Fruit fly (Drosophila melanogaster): ENCODE data around the gene narya.

dm6 chrX:19494830-19495610 lies 20.2 kb downstream of the narya start, which contains the start of the genes ksh, CG14200 and Pfrx:
- TF ChIP-seq CG34367 (tag; optimal IDR thresholded peaks at IDR 0.05) (no peak), CG32121 (GFP tag; IDR thresholded peaks at IDR 0.05) (no peak), Ets98B (GFP tag; IDR thresholded peaks at IDR 0.05) (no peak), Pif1A (GFP tag; optimal IDR thresholded peaks at IDR 0.05) (no peak), gl (tag; optimal IDR thresholded peaks at IDR 0.05) (no peak), EcR (GFP tag; optimal IDR thresholded peaks at IDR 0.05) (no peak), CG12605 (GFP tag; IDR thresholded peaks at IDR 0.05) (no peak), CG15710 (tag; optimal IDR thresholded peaks at IDR 0.05) (no peak), Pif1B (GFP tag; optimal IDR thresholded peaks at IDR 0.05) (no peak), CG14655 (GFP tag; optimal IDR thresholded peaks at IDR 0.05) (no peak)
